Worm (Caenorhabditis elegans) whole organism, mixed stage, embryonic: ENCODE data around the gene chil-15.

Experiments
- M03D4.4 ChIP-seq: sonication (generic microtip); optimal IDR thresholded peaks from 2 replicates; lab custom pipeline; 2017; ENCODE audit warnings: mild to moderate bottlenecking, missing genetic modification characterization, missing compliant biosample characterization
- bed-3 ChIP-seq: fragments of 200-800 bp; sonication (Bioruptor generic); optimal IDR thresholded peaks from 3 replicates; lab custom pipeline; 2018; ENCODE audit warnings: mild to moderate bottlenecking, missing genetic modification characterization, moderate library complexity, missing compliant biosample characterization
- blmp-1 ChIP-seq: fragments of 150-350 bp; optimal IDR thresholded peaks from 2 replicates; lab custom pipeline; 2014; ENCODE audit warnings: missing biosample characterization, missing genetic modification characterization
- ceh-39 ChIP-seq: fragments of 150-350 bp; optimal IDR thresholded peaks from 2 replicates; lab custom pipeline; 2014; ENCODE audit warnings: missing biosample characterization, missing genetic modification characterization
- ceh-43 ChIP-seq: fragments of 200-800 bp; sonication (Bioruptor generic); optimal IDR thresholded peaks from 2 replicates; lab custom pipeline; 2018; ENCODE audit warnings: mild to moderate bottlenecking, missing genetic modification characterization, moderate library complexity, missing compliant biosample characterization
- ceh-83 ChIP-seq: fragments of 200-800 bp; sonication (Bioruptor generic); optimal IDR thresholded peaks from 2 replicates; lab custom pipeline; 2018; ENCODE audit warnings: mild to moderate bottlenecking, missing genetic modification characterization, missing compliant biosample characterization
- ces-1 ChIP-seq: fragments of 150-350 bp; optimal IDR thresholded peaks from 2 replicates; lab custom pipeline; 2014; ENCODE audit warnings: missing biosample characterization, missing genetic modification reagents, missing genetic modification characterization
- cnd-1 ChIP-seq: fragments of 200-800 bp; sonication (Bioruptor generic); optimal IDR thresholded peaks from 2 replicates; lab custom pipeline; 2018; ENCODE audit warnings: mild to moderate bottlenecking, missing genetic modification characterization, missing compliant biosample characterization
- drap-1 ChIP-seq: fragments of 200-800 bp; sonication (Bioruptor generic); optimal IDR thresholded peaks from 3 replicates; lab custom pipeline; 2018; ENCODE audit warnings: mild to moderate bottlenecking, missing genetic modification characterization, missing compliant biosample characterization
- elt-1 ChIP-seq: sonication (generic microtip); optimal IDR thresholded peaks from 2 replicates; lab custom pipeline; 2017; ENCODE audit warnings: missing genetic modification characterization, mild to moderate bottlenecking, missing compliant biosample characterization, antibody characterized with exemption, moderate library complexity, borderline replicate concordance; ENCODE audit not compliant: insufficient read depth
- elt-3 ChIP-seq: fragments of 150-350 bp; optimal IDR thresholded peaks from 2 replicates; lab custom pipeline; 2014; ENCODE audit warnings: missing biosample characterization, missing genetic modification characterization
- flh-1 ChIP-seq: fragments of 200-800 bp; sonication (Bioruptor generic); optimal IDR thresholded peaks from 2 replicates; lab custom pipeline; 2018; ENCODE audit warnings: mild to moderate bottlenecking, missing genetic modification characterization, moderate library complexity, missing compliant biosample characterization
- ham-2 ChIP-seq: fragments of 200-800 bp; sonication (Bioruptor generic); optimal IDR thresholded peaks from 2 replicates; lab custom pipeline; 2018; ENCODE audit warnings: mild to moderate bottlenecking, missing genetic modification characterization, missing compliant biosample characterization
- hlh-1 ChIP-seq: fragments of 150-350 bp; optimal IDR thresholded peaks from 2 replicates; lab custom pipeline; 2014; ENCODE audit warnings: missing biosample characterization, missing genetic modification reagents, missing genetic modification characterization
- lin-13 ChIP-seq: fragments of 150-350 bp; optimal IDR thresholded peaks from 2 replicates; lab custom pipeline; 2014; ENCODE audit warnings: missing biosample characterization, missing genetic modification characterization
- lin-32 ChIP-seq: fragments of 200-800 bp; sonication (Bioruptor generic); optimal IDR thresholded peaks from 2 replicates; lab custom pipeline; 2018; ENCODE audit warnings: mild to moderate bottlenecking, missing genetic modification characterization, missing compliant biosample characterization
- lsy-2 ChIP-seq: fragments of 150-350 bp; optimal IDR thresholded peaks from 2 replicates; lab custom pipeline; 2014; ENCODE audit warnings: missing biosample characterization, missing genetic modification characterization
- mab-5 ChIP-seq: fragments of 150-350 bp; optimal IDR thresholded peaks from 2 replicates; lab custom pipeline; 2014; ENCODE audit warnings: missing biosample characterization, missing genetic modification characterization
- mep-1 ChIP-seq: fragments of 150-350 bp; optimal IDR thresholded peaks from 2 replicates; lab custom pipeline; 2017; ENCODE audit warnings: missing biosample characterization, missing genetic modification reagents, missing genetic modification characterization, inconsistent platforms
- mls-2 ChIP-seq: sonication (generic microtip); optimal IDR thresholded peaks from 2 replicates; lab custom pipeline; 2016; ENCODE audit warnings: mild to moderate bottlenecking, missing genetic modification characterization, moderate library complexity, missing compliant biosample characterization
- nhr-12 ChIP-seq: fragments of 150-350 bp; optimal IDR thresholded peaks from 2 replicates; lab custom pipeline; 2014; ENCODE audit warnings: missing biosample characterization, missing genetic modification characterization
- nhr-2 ChIP-seq: fragments of 150-350 bp; optimal IDR thresholded peaks from 2 replicates; lab custom pipeline; 2014; ENCODE audit warnings: missing biosample characterization, missing genetic modification characterization
- nhr-237 ChIP-seq: fragments of 150-350 bp; optimal IDR thresholded peaks from 2 replicates; lab custom pipeline; 2014; ENCODE audit warnings: missing biosample characterization, missing genetic modification characterization
- nhr-28 ChIP-seq: fragments of 150-350 bp; optimal IDR thresholded peaks from 2 replicates; lab custom pipeline; 2014; ENCODE audit warnings: missing biosample characterization, missing genetic modification characterization
- nhr-76 ChIP-seq: sonication (generic microtip); optimal IDR thresholded peaks from 2 replicates; lab custom pipeline; 2017; ENCODE audit warnings: missing biosample characterization, missing genetic modification characterization
- pha-4 ChIP-seq: fragments of 150-350 bp; optimal IDR thresholded peaks from 2 replicates; lab custom pipeline; 2018; ENCODE audit warnings: missing biosample characterization, missing genetic modification reagents, missing genetic modification characterization
- sem-2 ChIP-seq: fragments of 200-800 bp; sonication (Bioruptor generic); optimal IDR thresholded peaks from 2 replicates; lab custom pipeline; 2018; ENCODE audit warnings: mild to moderate bottlenecking, missing genetic modification characterization, missing compliant biosample characterization
- snpc-4 ChIP-seq: fragments of 150-350 bp; optimal IDR thresholded peaks from 2 replicates; lab custom pipeline; 2014; ENCODE audit warnings: missing biosample characterization, missing genetic modification characterization
- sptf-1 ChIP-seq: sonication (generic microtip); optimal IDR thresholded peaks from 2 replicates; lab custom pipeline; 2017; ENCODE audit warnings: mild to moderate bottlenecking, missing genetic modification characterization, moderate library complexity, missing compliant biosample characterization
- tbx-8 ChIP-seq: fragments of 200-800 bp; sonication (Bioruptor generic); optimal IDR thresholded peaks from 2 replicates; lab custom pipeline; 2018; ENCODE audit warnings: mild to moderate bottlenecking, missing genetic modification characterization, moderate library complexity, missing compliant biosample characterization
- unc-120 ChIP-seq: sonication (generic microtip); optimal IDR thresholded peaks from 2 replicates; lab custom pipeline; 2017; ENCODE audit warnings: missing genetic modification characterization, missing compliant biosample characterization; ENCODE audit not compliant: poor library complexity, severe bottlenecking
- unc-39 ChIP-seq: fragments of 150-350 bp; optimal IDR thresholded peaks from 2 replicates; lab custom pipeline; 2014; ENCODE audit warnings: missing biosample characterization, missing genetic modification characterization
- unc-62 ChIP-seq: fragments of 150-350 bp; optimal IDR thresholded peaks from 2 replicates; lab custom pipeline; 2014; ENCODE audit warnings: missing biosample characterization, missing genetic modification reagents, missing genetic modification characterization
- zip-8 ChIP-seq: fragments of 150-350 bp; optimal IDR thresholded peaks from 2 replicates; lab custom pipeline; 2014; ENCODE audit warnings: missing biosample characterization, missing genetic modification characterization
- ztf-11 ChIP-seq: fragments of 150-350 bp; optimal IDR thresholded peaks from 2 replicates; lab custom pipeline; 2014; ENCODE audit warnings: missing biosample characterization, missing genetic modification characterization

The chil-15 gene

DNA sequence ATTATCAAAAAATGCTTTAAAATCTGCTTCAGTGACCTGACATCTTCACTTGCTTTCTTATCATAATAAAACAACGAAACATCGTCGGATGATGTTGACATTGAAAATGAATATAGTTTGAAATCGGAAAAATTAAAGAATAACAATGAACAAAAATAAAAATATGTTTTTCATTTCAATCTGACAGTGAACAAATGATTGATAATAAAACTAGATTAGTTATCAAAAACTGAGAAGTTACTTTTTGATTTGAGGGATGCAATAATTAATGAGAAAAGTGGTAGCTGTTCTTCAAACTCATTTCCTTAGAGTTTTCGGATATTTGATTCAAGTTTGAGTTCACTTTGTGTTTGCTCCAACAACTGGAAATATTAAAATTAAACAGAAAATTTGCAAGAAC is at the start of gene chil-15:
Gene chil-15, minus strand, starts transcription at position 101 of the 400 bp plus-strand sequence.
- TF ChIP-seq mab-5 (tag; lab: Kevin White, UChicago) (no peak), mep-1 (no peak), ces-1 (no peak), ham-2 (no peak), lin-32 (no peak), tbx-8 (no peak), lin-13 (tag; lab: Kevin White, UChicago) (no peak), elt-1 (no peak), ceh-83 (GFP tag; lab: Kevin White, UChicago) (no peak)

DNA sequence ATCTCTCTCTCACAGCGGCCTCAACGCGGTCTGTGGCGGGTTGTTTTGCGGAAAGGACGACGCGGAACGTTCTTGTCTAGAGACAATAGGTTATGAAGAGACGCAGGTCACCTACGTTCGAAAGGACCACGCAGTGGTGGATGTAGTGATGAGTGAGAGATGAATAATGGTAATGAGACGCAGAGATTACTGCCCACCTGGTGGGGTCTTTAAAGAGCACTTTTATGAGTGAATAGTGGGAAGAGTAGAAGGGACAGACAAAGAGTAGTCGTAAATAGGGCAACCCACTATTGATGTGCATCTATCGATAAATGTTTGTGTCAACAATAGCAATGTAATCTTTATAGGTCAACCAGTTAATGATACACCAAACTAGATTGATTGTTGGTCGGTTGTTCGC is 47.6 kb upstream of the chil-15 start:
- peak; percentile 35 for TF ChIP-seq hlh-1
- peak; percentile 9 for TF ChIP-seq lsy-2
- TF ChIP-seq mep-1: peak; percentile 6
- no peak for TF ChIP-seq flh-1
- TF ChIP-seq nhr-12 (tag; lab: Kevin White, UChicago): no peak
- no peak for TF ChIP-seq sem-2 (GFP tag; lab: Kevin White, UChicago)
- TF ChIP-seq ham-2: no peak
- no peak for TF ChIP-seq nhr-76 (tag; lab: Kevin White, UChicago)
- peak; percentile 29 for TF ChIP-seq unc-120 (tag; lab: Kevin White, UChicago)
- no peak for TF ChIP-seq ztf-11 (tag; lab: Kevin White, UChicago)
- peak; percentile 64 for TF ChIP-seq mls-2 (tag; lab: Kevin White, UChicago)
- TF ChIP-seq cnd-1: peak; percentile 67
- TF ChIP-seq unc-39 (tag; lab: Kevin White, UChicago): no peak
- no peak for TF ChIP-seq sptf-1
- TF ChIP-seq zip-8 (tag; lab: Kevin White, UChicago): no peak
- TF ChIP-seq elt-3 (tag; lab: Kevin White, UChicago): no peak
- TF ChIP-seq drap-1: no peak
- no peak for TF ChIP-seq lin-32
- TF ChIP-seq M03D4.4: no peak
- TF ChIP-seq snpc-4: no peak
- no peak for TF ChIP-seq nhr-2 (tag; lab: Kevin White, UChicago)
- no peak for TF ChIP-seq ces-1
- peak; percentile 53 for TF ChIP-seq unc-62 (GFP tag; lab: Kevin White, UChicago)
- no peak for TF ChIP-seq elt-1
- no peak for TF ChIP-seq blmp-1 (tag; lab: Kevin White, UChicago)
- no peak for TF ChIP-seq lin-13 (tag; lab: Kevin White, UChicago)
- TF ChIP-seq tbx-8: no peak
- no peak for TF ChIP-seq bed-3
- TF ChIP-seq ceh-43 (GFP tag; lab: Kevin White, UChicago): peak; percentile 24
- TF ChIP-seq nhr-28 (tag; lab: Kevin White, UChicago): no peak
- TF ChIP-seq pha-4 (tag; lab: Kevin White, UChicago): no peak
- no peak for TF ChIP-seq nhr-237 (tag; lab: Kevin White, UChicago)
- no peak for TF ChIP-seq ceh-83 (GFP tag; lab: Kevin White, UChicago)
- TF ChIP-seq ceh-39: peak; percentile 51
- TF ChIP-seq mab-5 (tag; lab: Kevin White, UChicago): no peak

ce11 chrII:9490589-9490988 is 47.2 kb upstream of the chil-15 start:
- TF ChIP-seq mep-1 (no peak), lin-13 (tag; lab: Kevin White, UChicago) (no peak), ceh-83 (GFP tag; lab: Kevin White, UChicago) (no peak), ham-2 (no peak), ces-1 (no peak), drap-1 (no peak), lin-32 (no peak), sptf-1 (no peak)

DNA sequence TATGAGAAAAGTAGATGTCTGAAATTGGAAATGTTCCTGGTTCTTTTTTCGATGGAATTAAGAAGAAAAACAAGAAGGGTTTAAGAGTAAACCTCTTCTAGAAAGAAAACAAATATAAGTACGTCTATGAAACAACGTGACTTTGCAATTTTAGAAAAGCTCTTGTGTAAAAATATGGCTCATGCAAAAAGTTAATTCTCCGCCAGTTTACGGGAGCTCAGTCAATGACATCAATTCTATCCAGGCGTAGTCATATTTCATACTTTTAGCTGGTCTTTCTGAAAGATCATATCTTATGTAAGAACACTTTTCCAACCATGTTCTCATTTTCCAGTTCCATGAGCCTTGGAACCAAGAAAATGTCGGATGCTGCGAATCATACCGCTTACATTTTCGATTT is 46.5 kb upstream of the chil-15 start:
- TF ChIP-seq mab-5 (tag; lab: Kevin White, UChicago) (no peak), tbx-8 (no peak), ceh-83 (GFP tag; lab: Kevin White, UChicago) (no peak), elt-1 (no peak), elt-3 (tag; lab: Kevin White, UChicago) (no peak), blmp-1 (tag; lab: Kevin White, UChicago) (no peak), lin-32 (no peak)
